Worm (Caenorhabditis elegans): ENCODE results near the gene H11E01.2.

The H11E01.2 gene

DNA sequence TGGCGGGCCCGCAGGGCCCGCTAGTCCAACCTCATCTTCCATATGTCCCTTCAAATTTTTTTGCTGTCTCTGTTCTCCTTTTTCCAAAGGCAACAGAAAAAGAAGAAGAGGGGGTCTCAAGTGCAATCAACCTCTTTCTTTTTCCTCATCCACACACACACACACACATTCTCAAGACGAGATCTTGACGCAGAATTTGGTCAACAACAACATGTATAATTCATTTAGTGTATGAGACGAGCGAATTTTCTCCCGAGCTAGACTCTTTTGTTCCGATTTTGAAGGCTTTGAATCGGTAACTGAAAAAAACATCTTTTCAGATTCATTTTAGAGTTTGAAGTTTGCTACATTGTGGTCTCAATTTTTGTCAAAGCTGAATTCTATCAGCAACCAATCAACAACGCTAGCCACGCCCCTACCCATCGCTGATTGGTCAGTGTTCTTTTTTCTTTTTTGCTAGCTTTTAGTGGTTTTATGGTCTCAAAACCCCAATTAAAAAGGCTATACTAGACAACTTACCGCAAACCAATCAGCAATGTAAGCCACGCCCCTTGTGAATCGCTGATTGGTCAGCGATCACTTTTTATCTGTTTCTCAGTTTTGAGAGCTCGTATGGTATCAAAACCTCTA, 22.7 kb upstream of the H11E01.2 start:
- TF ChIP-seq unc-55 (GFP tag; optimal IDR thresholded peaks at IDR 0.05) (no peak), lin-11 (tag; optimal IDR thresholded peaks at IDR 0.05) (no peak), dmd-4 (tag; optimal IDR thresholded peaks at IDR 0.05) (no peak), nhr-77 (tag; optimal IDR thresholded peaks at IDR 0.05) (no peak), lin-13 (GFP tag; optimal IDR thresholded peaks at IDR 0.05) (no peak), ama-1 (optimal IDR thresholded peaks at IDR 0.05) (no peak), fos-1 (tag; optimal IDR thresholded peaks at IDR 0.05) (no peak)

DNA sequence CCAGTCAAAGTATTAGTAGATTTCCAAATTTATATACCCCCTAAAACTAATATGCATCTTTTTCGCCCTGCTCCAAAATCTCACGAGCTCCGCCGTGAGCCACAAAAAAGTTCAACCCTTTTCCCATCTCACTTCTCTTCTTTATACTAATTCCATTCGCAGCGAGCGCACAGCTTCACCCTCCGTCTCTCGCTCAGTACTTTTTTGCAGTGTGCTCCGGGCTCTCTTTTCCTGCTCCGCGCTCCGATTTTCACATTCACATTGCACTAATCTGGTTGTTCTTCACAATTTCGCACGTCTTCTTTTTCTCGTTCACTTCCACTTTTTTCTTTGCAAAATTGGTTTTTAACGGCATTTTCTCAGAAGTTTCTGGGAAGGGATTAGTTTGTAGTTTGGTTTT, 21.6 kb upstream of the H11E01.2 start:
- TF ChIP-seq nhr-129 (tag; optimal IDR thresholded peaks at IDR 0.05): no peak
- TF ChIP-seq lsy-2 (tag; optimal IDR thresholded peaks at IDR 0.05): peak in 1 of 2 experiments; percentile 3

DNA sequence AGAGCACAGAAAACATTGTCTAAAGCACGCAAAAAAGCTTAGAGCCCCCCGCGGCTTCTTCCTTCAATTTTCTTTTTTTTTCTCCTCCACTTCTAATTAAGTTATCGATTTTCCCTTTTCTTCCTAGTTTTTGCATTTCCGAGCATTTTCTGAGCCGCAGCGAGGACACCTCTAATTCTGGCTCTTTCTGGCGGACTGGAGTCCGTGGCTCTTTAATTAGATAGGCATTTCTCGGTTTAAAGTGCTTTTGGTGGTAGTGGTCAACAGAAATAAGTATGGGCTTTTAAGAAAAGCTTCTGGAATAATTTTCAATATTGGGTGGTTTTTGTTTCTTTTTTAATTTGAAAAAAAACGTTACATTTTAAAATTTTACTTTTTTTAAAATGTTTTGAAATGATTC, 19.3 kb upstream of the H11E01.2 start:
- TF ChIP-seq C34F6.9 (tag; optimal IDR thresholded peaks at IDR 0.05): peak; percentile 17
- no peak for TF ChIP-seq ztf-1 (GFP tag; conservative IDR thresholded peaks at IDR 0.05)
- TF ChIP-seq lin-39 (tag; optimal IDR thresholded peaks at IDR 0.05): no peak

DNA sequence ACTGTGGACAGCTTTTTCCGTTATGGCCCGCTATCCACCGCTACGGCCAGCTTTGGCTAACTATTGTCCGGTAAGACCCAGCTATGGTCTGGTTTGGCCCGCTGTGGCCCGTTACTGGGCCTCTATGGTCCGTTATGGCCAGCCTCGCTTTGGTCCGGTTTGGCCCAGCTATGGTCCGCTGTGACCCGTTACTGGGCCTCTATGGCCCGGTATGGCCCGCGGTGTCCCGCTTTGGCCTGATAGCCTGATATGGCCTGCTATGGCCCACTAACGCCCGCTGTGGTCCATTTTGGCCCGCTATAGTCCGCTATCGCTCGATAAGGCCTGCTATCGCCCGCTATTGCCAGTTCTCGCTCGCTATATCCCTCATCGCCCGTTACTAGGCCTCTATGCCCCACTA, 18.3 kb upstream of the H11E01.2 start:
- no peak for TF ChIP-seq R02D3.7 (tag; optimal IDR thresholded peaks at IDR 0.05)
- TF ChIP-seq sma-3 (GFP tag; optimal IDR thresholded peaks at IDR 0.05): no peak
- no peak for TF ChIP-seq nhr-77 (tag; optimal IDR thresholded peaks at IDR 0.05)
- TF ChIP-seq lin-11 (tag; optimal IDR thresholded peaks at IDR 0.05): no peak
- TF ChIP-seq nhr-237 (tag; optimal IDR thresholded peaks at IDR 0.05): no peak
- TF ChIP-seq mdl-1 (tag; optimal IDR thresholded peaks at IDR 0.05): no peak
- no peak for TF ChIP-seq zag-1 (tag; optimal IDR thresholded peaks at IDR 0.05)
- no peak for TF ChIP-seq lin-13 (GFP tag; optimal IDR thresholded peaks at IDR 0.05)
- no peak for TF ChIP-seq alr-1 (tag; optimal IDR thresholded peaks at IDR 0.05)
- TF ChIP-seq skn-1 (tag; optimal IDR thresholded peaks at IDR 0.05): no peak
- TF ChIP-seq nhr-11 (tag; optimal IDR thresholded peaks at IDR 0.05): no peak
- no peak for TF ChIP-seq nhr-12 (tag; optimal IDR thresholded peaks at IDR 0.05)
- no peak for TF ChIP-seq nhr-10 (tag; optimal IDR thresholded peaks at IDR 0.05)

DNA sequence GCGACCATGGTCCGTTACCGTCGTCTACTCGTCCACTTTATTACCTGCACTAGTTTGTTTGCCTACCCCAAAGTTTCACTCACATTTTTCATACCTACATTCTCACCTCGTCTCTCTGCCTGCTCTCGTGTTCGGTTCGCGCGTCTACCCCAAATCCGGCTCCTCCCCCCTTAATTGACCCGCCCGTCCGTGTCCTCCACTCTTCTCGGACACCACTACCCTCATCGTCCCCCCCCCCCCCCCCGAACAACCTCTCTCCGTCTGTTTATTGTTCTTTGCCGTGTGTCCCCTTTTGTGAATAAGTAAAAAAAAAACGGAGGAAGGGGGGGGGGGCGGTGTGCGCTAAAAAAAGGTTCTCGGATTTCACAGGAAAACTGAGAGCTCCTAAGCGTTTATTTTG, 17.8 kb upstream of the H11E01.2 start:
- TF ChIP-seq nhr-21 (tag; optimal IDR thresholded peaks at IDR 0.05) (no peak), nhr-77 (tag; optimal IDR thresholded peaks at IDR 0.05) (no peak), nhr-23 (tag; optimal IDR thresholded peaks at IDR 0.05) (no peak), lin-11 (tag; optimal IDR thresholded peaks at IDR 0.05) (no peak), sma-9 (GFP tag; optimal IDR thresholded peaks at IDR 0.05) (no peak), sma-9 (tag; optimal IDR thresholded peaks at IDR 0.05) (no peak)

DNA sequence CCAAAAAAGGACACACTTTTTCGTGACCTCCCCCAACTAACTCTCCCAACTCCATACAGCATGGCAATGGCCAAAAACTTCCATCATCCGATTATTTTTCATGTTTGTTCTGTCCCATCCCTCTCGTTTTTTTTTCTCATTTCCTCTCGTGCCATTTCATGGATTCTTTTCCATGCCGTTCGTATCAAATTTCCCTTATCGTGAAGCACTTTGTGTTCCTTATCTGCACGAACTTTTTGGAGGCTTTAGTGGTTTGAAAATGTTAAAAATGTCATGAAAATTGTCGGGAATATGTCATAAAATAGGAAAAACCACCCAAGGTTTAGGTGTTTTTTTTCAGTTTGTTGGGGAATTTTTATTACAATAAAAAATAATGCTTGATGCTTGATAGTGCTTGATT, 17.1 kb upstream of the H11E01.2 start:
- TF ChIP-seq dmd-4 (tag; optimal IDR thresholded peaks at IDR 0.05) (no peak), fos-1 (tag; optimal IDR thresholded peaks at IDR 0.05) (peak; percentile 53)

DNA sequence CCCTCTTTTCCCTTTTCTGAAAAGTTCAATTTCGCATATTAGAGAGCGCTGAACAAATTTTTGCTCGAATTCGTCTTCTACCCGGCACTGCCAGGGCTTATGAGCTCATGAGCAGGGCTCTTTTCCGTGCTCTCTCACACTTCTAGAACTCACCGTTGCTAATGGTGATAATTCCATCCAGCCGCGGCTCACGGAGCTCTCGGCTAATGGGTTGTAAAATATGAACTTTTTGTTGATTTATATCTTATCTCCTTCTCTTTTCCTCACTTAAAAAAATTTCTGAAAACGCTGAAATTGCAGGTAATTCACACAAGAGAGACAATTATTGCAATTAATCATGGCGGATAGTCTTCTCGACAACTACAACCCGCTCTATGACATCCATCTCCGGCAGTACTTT, 16.3 kb upstream of the H11E01.2 start, which contains the start of gene H11E01.3:
H11E01.3 (plus strand) TSS at position 301 of the 400 bp plus-strand sequence.
- TF ChIP-seq unc-62 (GFP tag; optimal IDR thresholded peaks at IDR 0.05): no peak
- no peak for TF ChIP-seq ama-1 (optimal IDR thresholded peaks at IDR 0.05)
- no peak for TF ChIP-seq blmp-1 (tag; optimal IDR thresholded peaks at IDR 0.05; ENCODE audit: insufficient read depth)
- no peak for TF ChIP-seq nhr-21 (tag; optimal IDR thresholded peaks at IDR 0.05)
- TF ChIP-seq dmd-4 (tag; optimal IDR thresholded peaks at IDR 0.05): no peak
- no peak for TF ChIP-seq nhr-10 (tag; optimal IDR thresholded peaks at IDR 0.05)
- no peak for TF ChIP-seq nhr-23 (tag; optimal IDR thresholded peaks at IDR 0.05)
- TF ChIP-seq ztf-1 (GFP tag; conservative IDR thresholded peaks at IDR 0.05): no peak
- no peak for TF ChIP-seq mbf-1 (tag; optimal IDR thresholded peaks at IDR 0.05)
- TF ChIP-seq mab-5 (tag; optimal IDR thresholded peaks at IDR 0.05): no peak
- no peak for TF ChIP-seq unc-55 (GFP tag; optimal IDR thresholded peaks at IDR 0.05)
- no peak for TF ChIP-seq C34F6.9 (tag; optimal IDR thresholded peaks at IDR 0.05)
- no peak for TF ChIP-seq elt-1 (tag; optimal IDR thresholded peaks at IDR 0.05)
